Worm (Caenorhabditis elegans): Measurements from ENCODE around the gene T16A1.4.

- TF ChIP-seq ceh-16 (tag; optimal IDR thresholded peaks at IDR 0.05) (no peak), nhr-237 (tag; optimal IDR thresholded peaks at IDR 0.05) (no peak), nhr-10 (tag; optimal IDR thresholded peaks at IDR 0.05) (no peak), lin-11 (tag; optimal IDR thresholded peaks at IDR 0.05) (no peak), skn-1 (tag; optimal IDR thresholded peaks at IDR 0.05) (no peak), nhr-129 (tag; optimal IDR thresholded peaks at IDR 0.05) (no peak), nhr-77 (tag; optimal IDR thresholded peaks at IDR 0.05) (no peak), blmp-1 (tag; optimal IDR thresholded peaks at IDR 0.05; ENCODE audit: insufficient read depth) (no peak), dmd-4 (tag; optimal IDR thresholded peaks at IDR 0.05) (no peak), ama-1 (optimal IDR thresholded peaks at IDR 0.05) (no peak), zag-1 (tag; optimal IDR thresholded peaks at IDR 0.05) (no peak), ceh-82 (tag; optimal IDR thresholded peaks at IDR 0.05) (no peak), elt-3 (tag; optimal IDR thresholded peaks at IDR 0.05) (no peak)
Observed at ce11 chrII:2051372-2051771, 30.0 kb upstream of the T16A1.4 start, which contains the start of gene fbxb-35.
